Fruit fly (Drosophila melanogaster) whole organism, embryonic: Measurements from ENCODE around the gene IscU.

Experiments used
- B-H1 ChIP-seq: fragments of 200-800 bp; sonication (Bioruptor generic); IDR thresholded peaks from 3 replicates; pipeline ENCODE4 v1.3.6; 2022; ENCODE audit warnings: missing biosample characterization, missing genetic modification characterization
- Blimp-1 ChIP-seq: fragments of 200-800 bp; sonication (Bioruptor generic); optimal IDR thresholded peaks from 3 replicates; lab custom pipeline; 2018; ENCODE audit warnings: missing biosample characterization, missing genetic modification characterization, mild to moderate bottlenecking, moderate library complexity, missing genetic modification reagents
- C15 ChIP-seq: fragments of 200-800 bp; sonication (Bioruptor generic); IDR thresholded peaks from 3 replicates; pipeline ENCODE4 v1.3.6; 2022; ENCODE audit warnings: missing biosample characterization, missing genetic modification characterization
- CG10431 ChIP-seq: fragments of 200-800 bp; sonication (Bioruptor generic); optimal IDR thresholded peaks from 3 replicates; lab custom pipeline; 2018; ENCODE audit warnings: missing biosample characterization, mild to moderate bottlenecking, missing genetic modification characterization
- CG10565 ChIP-seq: fragments of 200-800 bp; sonication (Bioruptor generic); optimal IDR thresholded peaks from 3 replicates; lab custom pipeline; 2016; ENCODE audit warnings: missing biosample characterization, mild to moderate bottlenecking, missing genetic modification characterization
- CG11247 ChIP-seq: fragments of 200-800 bp; sonication (Bioruptor generic); IDR thresholded peaks from 2 replicates; pipeline ENCODE4 v1.3.6; 2022; ENCODE audit warnings: missing biosample characterization, missing genetic modification characterization
- CG12942 ChIP-seq: fragments of 200-800 bp; sonication (Bioruptor generic); optimal IDR thresholded peaks from 3 replicates; lab custom pipeline; 2016; ENCODE audit warnings: missing biosample characterization, missing genetic modification characterization
- CG15011 ChIP-seq: fragments of 200-800 bp; sonication (Bioruptor generic); optimal IDR thresholded peaks from 3 replicates; lab custom pipeline; 2018; ENCODE audit warnings: missing biosample characterization, mild to moderate bottlenecking, missing genetic modification characterization
- CG15269 ChIP-seq: fragments of 200-800 bp; sonication (Bioruptor generic); optimal IDR thresholded peaks from 2 replicates; lab custom pipeline; 2018; ENCODE audit warnings: missing biosample characterization, mild to moderate bottlenecking, missing genetic modification characterization, moderate library complexity
- CG1647 ChIP-seq: fragments of 200-800 bp; sonication (Bioruptor generic); optimal IDR thresholded peaks from 3 replicates; lab custom pipeline; 2016; ENCODE audit warnings: missing biosample characterization, missing genetic modification characterization
- CG17328 ChIP-seq: fragments of 200-800 bp; sonication (Bioruptor generic); IDR thresholded peaks from 2 replicates; pipeline ENCODE4 v1.3.6; 2022; ENCODE audit warnings: missing biosample characterization, missing genetic modification characterization
- CG17612 ChIP-seq: fragments of 200-800 bp; sonication (Bioruptor generic); IDR thresholded peaks from 2 replicates; pipeline ENCODE4 v1.3.6; 2022; ENCODE audit warnings: missing biosample characterization, missing genetic modification characterization
- CG1832 ChIP-seq: fragments of 200-800 bp; sonication (Bioruptor generic); optimal IDR thresholded peaks from 2 replicates; lab custom pipeline; 2017; ENCODE audit warnings: missing biosample characterization, mild to moderate bottlenecking, missing genetic modification characterization, inconsistent platforms
- CG2678 ChIP-seq: fragments of 200-800 bp; sonication (Bioruptor generic); optimal IDR thresholded peaks from 3 replicates; lab custom pipeline; 2019; ENCODE audit warnings: missing biosample characterization, mild to moderate bottlenecking, missing genetic modification characterization, moderate library complexity
- CG31224 ChIP-seq: fragments of 200-800 bp; sonication (Bioruptor generic); IDR thresholded peaks from 2 replicates; pipeline ENCODE4 v1.3.6; 2022; ENCODE audit warnings: missing biosample characterization, missing genetic modification characterization
- CG5245 ChIP-seq: fragments of 200-800 bp; sonication (Bioruptor generic); optimal IDR thresholded peaks from 3 replicates; lab custom pipeline; 2016; ENCODE audit warnings: missing biosample characterization, missing genetic modification characterization
- CG6791 ChIP-seq: fragments of 200-800 bp; sonication (Bioruptor generic); IDR thresholded peaks from 3 replicates; pipeline ENCODE4 v1.3.6; 2022; ENCODE audit warnings: missing biosample characterization, missing genetic modification characterization; ENCODE audit not compliant: partially characterized antibody
- CG6854 ChIP-seq: fragments of 200-800 bp; sonication (Bioruptor generic); optimal IDR thresholded peaks from 3 replicates; lab custom pipeline; 2017; ENCODE audit warnings: missing biosample characterization, mild to moderate bottlenecking, missing genetic modification characterization
- CG7357 ChIP-seq: fragments of 200-800 bp; sonication (Bioruptor generic); IDR thresholded peaks from 3 replicates; pipeline ENCODE4 v1.3.6; 2022; ENCODE audit warnings: missing biosample characterization, missing genetic modification characterization
- CG7839 ChIP-seq: fragments of 200-800 bp; sonication (Bioruptor generic); optimal IDR thresholded peaks from 3 replicates; lab custom pipeline; 2018; ENCODE audit warnings: missing biosample characterization, mild to moderate bottlenecking, missing genetic modification characterization, moderate library complexity
- CG8388 ChIP-seq: fragments of 200-800 bp; sonication (Bioruptor generic); optimal IDR thresholded peaks from 2 replicates; lab custom pipeline; 2019; ENCODE audit warnings: missing biosample characterization, mild to moderate bottlenecking, missing genetic modification characterization, moderate library complexity
- Dek ChIP-seq: fragments of 200-800 bp; sonication (Bioruptor generic); optimal IDR thresholded peaks from 3 replicates; lab custom pipeline; 2019; ENCODE audit warnings: missing biosample characterization, mild to moderate bottlenecking, missing genetic modification characterization, moderate library complexity
- Dfd ChIP-seq, 2 experiments: fragments of >200 bp; optimal IDR thresholded peaks; 2 replicates each; lab custom pipeline; 2017; ENCODE audit warnings: missing biosample characterization in 2 of 2, missing genetic modification characterization in 2 of 2
- Dip2 ChIP-seq: fragments of 200-800 bp; sonication (Bioruptor generic); IDR thresholded peaks from 2 replicates; pipeline ENCODE4 v1.3.6; 2022; ENCODE audit warnings: missing biosample characterization, missing genetic modification characterization
- Doc3 ChIP-seq: fragments of 200-800 bp; sonication (Bioruptor generic); IDR thresholded peaks from 3 replicates; pipeline ENCODE4 v1.3.6; 2022; ENCODE audit warnings: missing biosample characterization, missing genetic modification characterization; ENCODE audit not compliant: partially characterized antibody
- Eip74EF ChIP-seq, 2 experiments: fragments of 200-800 bp in 1 of 2; fragments of >200 bp in 1 of 2; sonication (Bioruptor generic) in 1 of 2; optimal IDR thresholded peaks; 2 replicates each; lab custom pipeline; 2017 to 2019; ENCODE audit warnings: missing biosample characterization in 2 of 2, missing genetic modification characterization in 2 of 2, mild to moderate bottlenecking in 1 of 2, moderate library complexity in 1 of 2
- GATAe ChIP-seq: fragments of 200-800 bp; sonication (Bioruptor generic); conservative IDR thresholded peaks from 2 replicates; pipeline ENCODE4 v1.3.6; 2022; ENCODE audit warnings: missing biosample characterization, missing genetic modification characterization
- H2.0 ChIP-seq: fragments of 200-800 bp; sonication (Bioruptor generic); IDR thresholded peaks from 2 replicates; pipeline ENCODE4 v1.3.6; 2022; ENCODE audit warnings: missing biosample characterization, missing genetic modification characterization
- HHEX ChIP-seq: fragments of 200-800 bp; sonication (Bioruptor generic); optimal IDR thresholded peaks from 3 replicates; lab custom pipeline; 2017; ENCODE audit warnings: missing biosample characterization, mild to moderate bottlenecking, missing genetic modification characterization, missing genetic modification reagents
- HLH54F ChIP-seq: fragments of 200-800 bp; sonication (Bioruptor generic); optimal IDR thresholded peaks from 3 replicates; lab custom pipeline; 2016; ENCODE audit warnings: missing biosample characterization, missing genetic modification characterization
- Jarid2 ChIP-seq: fragments of 200-800 bp; sonication (Bioruptor generic); optimal IDR thresholded peaks from 3 replicates; lab custom pipeline; 2017; ENCODE audit warnings: mild to moderate bottlenecking, missing biosample characterization, missing genetic modification reagents, missing genetic modification characterization
- Kr ChIP-seq: fragments of 200-800 bp; sonication (Bioruptor generic); optimal IDR thresholded peaks from 2 replicates; lab custom pipeline; 2017; ENCODE audit warnings: missing biosample characterization, mild to moderate bottlenecking, missing genetic modification characterization
- Mes4 ChIP-seq: fragments of 200-800 bp; sonication (Bioruptor generic); optimal IDR thresholded peaks from 2 replicates; lab custom pipeline; 2016; ENCODE audit warnings: missing biosample characterization, missing genetic modification characterization
- Neu2 ChIP-seq: fragments of 200-800 bp; sonication (Bioruptor generic); optimal IDR thresholded peaks from 3 replicates; lab custom pipeline; 2016; ENCODE audit warnings: missing biosample characterization, missing genetic modification characterization, borderline replicate concordance
- Opbp ChIP-seq: fragments of 200-800 bp; sonication (Bioruptor generic); IDR thresholded peaks from 3 replicates; pipeline ENCODE4 v1.3.6; 2022; ENCODE audit warnings: missing biosample characterization, missing genetic modification characterization; ENCODE audit not compliant: partially characterized antibody
- cas ChIP-seq: fragments of 200-800 bp; sonication (Bioruptor generic); IDR thresholded peaks from 2 replicates; pipeline ENCODE4 v1.3.6; 2022; ENCODE audit warnings: missing biosample characterization, missing genetic modification characterization
- cg ChIP-seq: fragments of 200-800 bp; sonication (Bioruptor generic); optimal IDR thresholded peaks from 3 replicates; lab custom pipeline; 2019; ENCODE audit warnings: missing biosample characterization, mild to moderate bottlenecking, missing genetic modification characterization, moderate library complexity
- dpn ChIP-seq, 2 experiments: fragments of 200-800 bp; sonication (Bioruptor generic); optimal IDR thresholded peaks; 3 replicates each; lab custom pipeline; 2016; ENCODE audit warnings: missing biosample characterization in 2 of 2, missing genetic modification characterization in 2 of 2
- fd3F ChIP-seq: fragments of 200-800 bp; sonication (Bioruptor generic); optimal IDR thresholded peaks from 2 replicates; lab custom pipeline; 2018; ENCODE audit warnings: missing biosample characterization, mild to moderate bottlenecking, missing genetic modification characterization, moderate library complexity
- fd64A ChIP-seq: fragments of 200-800 bp; sonication (Bioruptor generic); optimal IDR thresholded peaks from 3 replicates; lab custom pipeline; 2018; ENCODE audit warnings: missing biosample characterization, mild to moderate bottlenecking, missing genetic modification characterization
- nerfin-1 ChIP-seq: fragments of 200-800 bp; sonication (Bioruptor generic); optimal IDR thresholded peaks from 3 replicates; lab custom pipeline; 2019; ENCODE audit warnings: missing biosample characterization, mild to moderate bottlenecking, missing genetic modification characterization, moderate library complexity
- org-1 ChIP-seq: fragments of 200-800 bp; sonication (Bioruptor generic); optimal IDR thresholded peaks from 2 replicates; lab custom pipeline; 2017; ENCODE audit warnings: missing biosample characterization, missing genetic modification characterization
- pb ChIP-seq: fragments of 200-800 bp; sonication (Bioruptor generic); optimal IDR thresholded peaks from 3 replicates; lab custom pipeline; 2016; ENCODE audit warnings: missing biosample characterization, missing genetic modification characterization
- pum ChIP-seq: fragments of 200-800 bp; sonication (Bioruptor generic); optimal IDR thresholded peaks from 2 replicates; lab custom pipeline; 2016; ENCODE audit warnings: missing biosample characterization, missing genetic modification characterization
- sd ChIP-seq: fragments of 200-800 bp; sonication (Bioruptor generic); optimal IDR thresholded peaks from 3 replicates; lab custom pipeline; 2018; ENCODE audit warnings: missing biosample characterization, mild to moderate bottlenecking, missing genetic modification characterization, moderate library complexity
- shn ChIP-seq: fragments of 200-800 bp; sonication (Bioruptor generic); optimal IDR thresholded peaks from 3 replicates; lab custom pipeline; 2016; ENCODE audit warnings: missing biosample characterization, missing genetic modification characterization
- tll ChIP-seq, 2 experiments: fragments of 200-800 bp in 1 of 2; fragments of >200 bp in 1 of 2; sonication (Bioruptor generic) in 1 of 2; optimal IDR thresholded peaks; 2 replicates each; lab custom pipeline; 2017 to 2019; ENCODE audit warnings: missing biosample characterization in 2 of 2, missing genetic modification characterization in 2 of 2, mild to moderate bottlenecking in 1 of 2, moderate library complexity in 1 of 2
- unpg ChIP-seq: fragments of 200-800 bp; sonication (Bioruptor generic); optimal IDR thresholded peaks from 3 replicates; lab custom pipeline; 2018; ENCODE audit warnings: missing biosample characterization, mild to moderate bottlenecking, missing genetic modification characterization, moderate library complexity
- vvl ChIP-seq: fragments of 200-800 bp; sonication (Bioruptor generic); IDR thresholded peaks from 2 replicates; pipeline ENCODE4 v1.3.6; 2022; ENCODE audit warnings: missing biosample characterization, missing genetic modification characterization
- wdn ChIP-seq: fragments of 200-800 bp; sonication (Bioruptor generic); IDR thresholded peaks from 2 replicates; pipeline ENCODE4 v1.3.6; 2022; ENCODE audit warnings: missing biosample characterization, missing genetic modification characterization

IscU gene

DNA sequence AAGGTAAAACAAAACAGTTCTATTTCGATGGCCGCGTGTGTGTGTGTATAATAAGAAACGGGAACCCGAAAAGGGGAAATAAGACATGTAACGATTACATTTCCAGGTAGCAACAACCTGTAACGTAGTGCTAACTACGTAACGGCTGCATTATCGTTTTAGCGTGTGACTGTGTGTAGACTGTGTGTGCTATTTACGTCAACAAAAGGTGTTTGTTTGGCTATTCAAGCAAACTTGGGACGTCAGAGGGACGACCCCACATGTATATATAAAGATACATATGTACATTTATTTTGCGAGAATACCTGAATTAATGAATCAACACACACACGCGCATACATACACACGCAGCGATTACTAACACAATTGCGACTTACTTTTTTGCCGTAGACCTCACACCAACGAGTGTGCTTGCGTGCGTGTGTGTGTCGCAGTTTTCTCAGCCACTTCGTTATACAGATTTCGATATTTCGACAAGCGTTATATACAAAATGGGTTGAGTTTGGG is 4.4 kb downstream of the IscU start (continued):
- TF ChIP-seq nerfin-1 (tag; lab: Kevin White, UChicago) = no peak
- no peak for TF ChIP-seq CG7357 (GFP tag; lab: Robert Waterston, UW)
- TF ChIP-seq Mes4 (GFP tag; lab: Kevin White, UChicago) = no peak
- TF ChIP-seq Neu2 (GFP tag; lab: Kevin White, UChicago) = no peak
- TF ChIP-seq Doc3 (GFP tag; lab: Robert Waterston, UW) = no peak
- no peak for TF ChIP-seq CG17328 (GFP tag; lab: Robert Waterston, UW)
- no peak for TF ChIP-seq GATAe
- TF ChIP-seq CG1832 (GFP tag; lab: Kevin White, UChicago) = no peak
- TF ChIP-seq CG6791 (GFP tag; lab: Robert Waterston, UW) = no peak
- TF ChIP-seq sd = peak; percentile 66
- peak; percentile 25 for TF ChIP-seq fd3F
- no peak for TF ChIP-seq cas (GFP tag; lab: Robert Waterston, UW)
- TF ChIP-seq fd64A (GFP tag; lab: Kevin White, UChicago) = peak; percentile 51
- no peak for TF ChIP-seq Dfd (GFP tag; optimal IDR thresholded peaks at IDR 0.05; lab: Kevin White, UChicago)
- TF ChIP-seq CG2678 (tag; lab: Kevin White, UChicago) = peak; percentile 42
- TF ChIP-seq CG17612 = no peak
- TF ChIP-seq CG10565 (GFP tag; lab: Kevin White, UChicago) = no peak
- TF ChIP-seq Blimp-1 = no peak
- TF ChIP-seq tll (GFP tag; optimal IDR thresholded peaks at IDR 0.05; lab: Kevin White, UChicago) = peak in 1 of 2 experiments; percentile 63
- 0 out of 2 replicates have a peak, but pooled peaks have one; percentile 45 for TF ChIP-seq vvl
- TF ChIP-seq shn (GFP tag; lab: Kevin White, UChicago) = no peak
- no peak for TF ChIP-seq CG12942 (GFP tag; lab: Kevin White, UChicago)
- TF ChIP-seq CG31224 = 0 out of 2 replicates have a peak, but pooled peaks have one; percentile 5
- TF ChIP-seq unpg (GFP tag; lab: Kevin White, UChicago) = no peak
- no peak for TF ChIP-seq CG6854 (GFP tag; lab: Kevin White, UChicago)
- no peak for TF ChIP-seq C15 (GFP tag; lab: Robert Waterston, UW)
- TF ChIP-seq Dip2 (GFP tag; lab: Robert Waterston, UW) = no peak
- TF ChIP-seq dpn (GFP tag; optimal IDR thresholded peaks at IDR 0.05; lab: Kevin White, UChicago) = no peak
- no peak for TF ChIP-seq H2.0
- TF ChIP-seq org-1 (GFP tag; lab: Kevin White, UChicago) = peak; percentile 27
- no peak for TF ChIP-seq Dek (tag; lab: Kevin White, UChicago)
- TF ChIP-seq CG7839 (tag; lab: Kevin White, UChicago) = no peak
- TF ChIP-seq wdn (GFP tag; lab: Robert Waterston, UW) = peak; percentile 46; the same call in 1 of the 2 replicates
- TF ChIP-seq cg (GFP tag; lab: Kevin White, UChicago) = peak; percentile 86
- no peak for TF ChIP-seq CG5245 (GFP tag; lab: Kevin White, UChicago)
- no peak for TF ChIP-seq HLH54F (GFP tag; lab: Kevin White, UChicago)
- peak; percentile 23 for TF ChIP-seq CG15269
- TF ChIP-seq CG1647 (GFP tag; lab: Kevin White, UChicago) = peak; percentile 54
- no peak for TF ChIP-seq CG8388 (GFP tag; lab: Kevin White, UChicago)
- peak; percentile 14 for TF ChIP-seq Jarid2
- TF ChIP-seq Opbp = 0 out of 3 replicates have a peak, but pooled peaks have one; percentile 7
- TF ChIP-seq pb (GFP tag; lab: Kevin White, UChicago) = peak; percentile 31
- no peak for TF ChIP-seq Kr (GFP tag; lab: Kevin White, UChicago)
- no peak for TF ChIP-seq B-H1 (GFP tag; lab: Robert Waterston, UW)
- TF ChIP-seq pum (GFP tag; lab: Kevin White, UChicago) = no peak
- TF ChIP-seq CG15011 (GFP tag; lab: Kevin White, UChicago) = peak; percentile 34
- TF ChIP-seq CG10431 (GFP tag; lab: Kevin White, UChicago) = no peak
- TF ChIP-seq HHEX (GFP tag; lab: Kevin White, UChicago) = peak; percentile 14
- TF ChIP-seq CG11247 (GFP tag; lab: Robert Waterston, UW) = no peak
- TF ChIP-seq Eip74EF (GFP tag; optimal IDR thresholded peaks at IDR 0.05; lab: Kevin White, UChicago) = no peak
